Fruit fly (Drosophila melanogaster): ENCODE data around the gene CG12123.

- no peak for TF ChIP-seq CG8478 (optimal IDR thresholded peaks at IDR 0.05)
- TF ChIP-seq CTCF (optimal IDR thresholded peaks at IDR 0.05), result no peak
These were observed 20.7 kb downstream of the CG12123 start for dm6 chrX:8421449-8421795.

All from S2 (cell line).